Fruit fly (Drosophila melanogaster) whole organism, embryonic: ENCODE data around the gene pros.

Experiments used
- B-H1 ChIP-seq: fragments of 200-800 bp; sonication (Bioruptor generic); IDR thresholded peaks from 3 replicates; pipeline ENCODE4 v1.3.6; 2022; ENCODE audit warnings: missing biosample characterization, missing genetic modification characterization
- CG10267 ChIP-seq: fragments of 200-800 bp; sonication (Bioruptor generic); optimal IDR thresholded peaks from 2 replicates; lab custom pipeline; 2018; ENCODE audit warnings: missing biosample characterization, mild to moderate bottlenecking, missing genetic modification characterization, moderate library complexity
- CG10274 ChIP-seq: fragments of 200-800 bp; sonication (Bioruptor generic); optimal IDR thresholded peaks from 3 replicates; lab custom pipeline; 2017; ENCODE audit warnings: missing biosample characterization, mild to moderate bottlenecking, missing genetic modification characterization
- CG10462 ChIP-seq: fragments of 200-800 bp; sonication (Bioruptor generic); optimal IDR thresholded peaks from 2 replicates; lab custom pipeline; 2016; ENCODE audit warnings: missing biosample characterization, missing genetic modification characterization
- CG10543 ChIP-seq: fragments of 200-800 bp; sonication (Bioruptor generic); optimal IDR thresholded peaks from 3 replicates; lab custom pipeline; 2017; ENCODE audit warnings: missing biosample characterization, mild to moderate bottlenecking, missing genetic modification characterization, moderate library complexity
- CG10565 ChIP-seq: fragments of 200-800 bp; sonication (Bioruptor generic); optimal IDR thresholded peaks from 3 replicates; lab custom pipeline; 2016; ENCODE audit warnings: missing biosample characterization, mild to moderate bottlenecking, missing genetic modification characterization
- CG14014 ChIP-seq: fragments of 200-800 bp; sonication (Bioruptor generic); IDR thresholded peaks from 2 replicates; pipeline ENCODE4 v1.3.6; 2022; ENCODE audit warnings: missing biosample characterization, missing genetic modification characterization
- CG15011 ChIP-seq: fragments of 200-800 bp; sonication (Bioruptor generic); optimal IDR thresholded peaks from 3 replicates; lab custom pipeline; 2018; ENCODE audit warnings: missing biosample characterization, mild to moderate bottlenecking, missing genetic modification characterization
- CG15479 ChIP-seq: fragments of 200-800 bp; sonication (Bioruptor generic); optimal IDR thresholded peaks from 3 replicates; lab custom pipeline; 2019; ENCODE audit warnings: missing biosample characterization, mild to moderate bottlenecking, missing genetic modification characterization, moderate library complexity
- CG16813 ChIP-seq: fragments of 200-800 bp; sonication (Bioruptor generic); IDR thresholded peaks from 3 replicates; pipeline ENCODE4 v1.3.6; 2022; ENCODE audit warnings: missing biosample characterization, missing genetic modification characterization; ENCODE audit not compliant: partially characterized antibody
- CG31388 ChIP-seq: fragments of 200-800 bp; sonication (Bioruptor generic); optimal IDR thresholded peaks from 2 replicates; lab custom pipeline; 2016; ENCODE audit warnings: missing biosample characterization, missing genetic modification characterization
- CG4328 ChIP-seq: fragments of 200-800 bp; sonication (Bioruptor generic); optimal IDR thresholded peaks from 3 replicates; lab custom pipeline; 2017; ENCODE audit warnings: missing biosample characterization, missing genetic modification reagents, missing genetic modification characterization
- CG5245 ChIP-seq: fragments of 200-800 bp; sonication (Bioruptor generic); optimal IDR thresholded peaks from 3 replicates; lab custom pipeline; 2016; ENCODE audit warnings: missing biosample characterization, missing genetic modification characterization
- CG7372 ChIP-seq: fragments of 200-800 bp; sonication (Bioruptor generic); IDR thresholded peaks from 2 replicates; pipeline ENCODE4 v1.3.6; 2022; ENCODE audit warnings: missing biosample characterization, missing genetic modification characterization
- D ChIP-seq, 2 experiments: fragments of 200-800 bp in 1 of 2; fragments of >200 bp in 1 of 2; sonication (Bioruptor generic) in 1 of 2; optimal IDR thresholded peaks; 2 replicates in 1 of 2; 3 replicates in 1 of 2; lab custom pipeline; 2017; ENCODE audit warnings: mild to moderate bottlenecking in 1 of 2, missing biosample characterization in 1 of 2, missing genetic modification characterization in 1 of 2, missing genetic modification reagents in 1 of 2
- Deaf1 ChIP-seq: fragments of 200-800 bp; optimal IDR thresholded peaks from 3 replicates; lab custom pipeline; 2019; ENCODE audit warnings: missing biosample characterization, mild to moderate bottlenecking, missing genetic modification characterization, moderate library complexity
- H15 ChIP-seq: fragments of 200-800 bp; sonication (Bioruptor generic); IDR thresholded peaks from 3 replicates; pipeline ENCODE4 v1.3.6; 2022; ENCODE audit warnings: missing biosample characterization, missing genetic modification characterization
- Hmx ChIP-seq: fragments of 200-800 bp; sonication (Bioruptor generic); optimal IDR thresholded peaks from 2 replicates; lab custom pipeline; 2016; ENCODE audit warnings: missing biosample characterization, missing genetic modification characterization
- Hr51 ChIP-seq, 2 experiments: fragments of 200-800 bp; sonication (Bioruptor generic); optimal IDR thresholded peaks; 2 replicates in 1 of 2; 3 replicates in 1 of 2; lab custom pipeline; 2016 to 2018; ENCODE audit warnings: missing biosample characterization in 2 of 2, missing genetic modification characterization in 2 of 2, mild to moderate bottlenecking in 1 of 2, moderate library complexity in 1 of 2
- Med ChIP-seq: fragments of 200-800 bp; sonication (Bioruptor generic); peaks from one replicate; lab custom pipeline; 2016; ENCODE audit warnings: missing biosample characterization, missing genetic modification characterization, mild to moderate bottlenecking, inconsistent platforms, moderate library complexity
- Myb ChIP-seq: fragments of 200-800 bp; sonication (Bioruptor generic); optimal IDR thresholded peaks from 2 replicates; lab custom pipeline; 2016; ENCODE audit warnings: missing biosample characterization, missing genetic modification characterization
- Neu2 ChIP-seq: fragments of 200-800 bp; sonication (Bioruptor generic); optimal IDR thresholded peaks from 3 replicates; lab custom pipeline; 2016; ENCODE audit warnings: missing biosample characterization, missing genetic modification characterization, borderline replicate concordance
- Nf-YB ChIP-seq: fragments of 200-800 bp; sonication (Bioruptor generic); optimal IDR thresholded peaks from 3 replicates; lab custom pipeline; 2019; ENCODE audit warnings: missing biosample characterization, mild to moderate bottlenecking, missing genetic modification characterization, moderate library complexity
- Nf-YC ChIP-seq: fragments of 200-800 bp; optimal IDR thresholded peaks from 3 replicates; lab custom pipeline; 2019; ENCODE audit warnings: missing biosample characterization, mild to moderate bottlenecking, missing genetic modification characterization, moderate library complexity
- Xbp1 ChIP-seq: fragments of 200-800 bp; sonication (Bioruptor generic); optimal IDR thresholded peaks from 3 replicates; lab custom pipeline; 2016; ENCODE audit warnings: missing biosample characterization, mild to moderate bottlenecking, missing genetic modification characterization
- abd-A ChIP-seq: fragments of 200-800 bp; sonication (Bioruptor generic); optimal IDR thresholded peaks from 3 replicates; lab custom pipeline; 2019; ENCODE audit warnings: missing biosample characterization, mild to moderate bottlenecking, missing genetic modification characterization, moderate library complexity
- ac ChIP-seq: fragments of 200-800 bp; sonication (Bioruptor generic); optimal IDR thresholded peaks from 3 replicates; lab custom pipeline; 2017; ENCODE audit warnings: missing biosample characterization, mild to moderate bottlenecking, missing genetic modification characterization
- al ChIP-seq: fragments of 200-800 bp; sonication (Bioruptor generic); IDR thresholded peaks from 2 replicates; pipeline ENCODE4 v1.3.6; 2022; ENCODE audit warnings: missing biosample characterization, missing genetic modification characterization
- bigmax ChIP-seq: fragments of 200-800 bp; sonication (Bioruptor generic); optimal IDR thresholded peaks from 2 replicates; lab custom pipeline; 2018; ENCODE audit warnings: missing biosample characterization, mild to moderate bottlenecking, missing genetic modification characterization
- ci ChIP-seq: fragments of 200-800 bp; sonication (Bioruptor generic); IDR thresholded peaks from 3 replicates; pipeline ENCODE4 v1.3.6; 2022; ENCODE audit warnings: missing biosample characterization, missing genetic modification characterization
- crol ChIP-seq: fragments of 200-800 bp; sonication (Bioruptor generic); IDR thresholded peaks from 2 replicates; pipeline ENCODE4 v1.3.6; 2022; ENCODE audit warnings: missing biosample characterization, missing genetic modification characterization
- emc ChIP-seq: fragments of 200-800 bp; sonication (Bioruptor generic); optimal IDR thresholded peaks from 2 replicates; lab custom pipeline; 2016; ENCODE audit warnings: missing biosample characterization, missing genetic modification characterization
- ewg ChIP-seq: fragments of 200-800 bp; sonication (Bioruptor generic); optimal IDR thresholded peaks from 3 replicates; lab custom pipeline; 2017; ENCODE audit warnings: mild to moderate bottlenecking, missing biosample characterization, missing genetic modification reagents, missing genetic modification characterization
- gro ChIP-seq: fragments of 200-800 bp; sonication (Bioruptor generic); optimal IDR thresholded peaks from 2 replicates; lab custom pipeline; 2016; ENCODE audit warnings: missing biosample characterization, missing genetic modification characterization
- nerfin-1 ChIP-seq: fragments of 200-800 bp; sonication (Bioruptor generic); optimal IDR thresholded peaks from 3 replicates; lab custom pipeline; 2019; ENCODE audit warnings: missing biosample characterization, mild to moderate bottlenecking, missing genetic modification characterization, moderate library complexity
- nmo ChIP-seq: fragments of 200-800 bp; sonication (Bioruptor generic); optimal IDR thresholded peaks from 2 replicates; lab custom pipeline; 2018; ENCODE audit warnings: missing biosample characterization, mild to moderate bottlenecking, missing genetic modification characterization, moderate library complexity
- oc ChIP-seq: fragments of 200-800 bp; sonication (Bioruptor generic); optimal IDR thresholded peaks from 2 replicates; lab custom pipeline; 2018; ENCODE audit warnings: missing biosample characterization, mild to moderate bottlenecking, missing genetic modification characterization, moderate library complexity
- pros ChIP-seq: fragments of 200-800 bp; sonication (Bioruptor generic); optimal IDR thresholded peaks from 3 replicates; lab custom pipeline; 2019; ENCODE audit warnings: missing biosample characterization, mild to moderate bottlenecking, missing genetic modification characterization, moderate library complexity
- sd ChIP-seq: fragments of 200-800 bp; sonication (Bioruptor generic); optimal IDR thresholded peaks from 3 replicates; lab custom pipeline; 2018; ENCODE audit warnings: missing biosample characterization, mild to moderate bottlenecking, missing genetic modification characterization, moderate library complexity
- seq ChIP-seq: fragments of 200-800 bp; sonication (Bioruptor generic); IDR thresholded peaks from 2 replicates; pipeline ENCODE4 v1.3.6; 2022; ENCODE audit warnings: missing biosample characterization, missing genetic modification characterization
- sqz ChIP-seq: fragments of 200-800 bp; sonication (Bioruptor generic); optimal IDR thresholded peaks from 3 replicates; lab custom pipeline; 2018; ENCODE audit warnings: missing biosample characterization, mild to moderate bottlenecking, missing genetic modification characterization
- tll ChIP-seq, 2 experiments: fragments of 200-800 bp in 1 of 2; fragments of >200 bp in 1 of 2; sonication (Bioruptor generic) in 1 of 2; optimal IDR thresholded peaks; 2 replicates each; lab custom pipeline; 2017 to 2019; ENCODE audit warnings: missing biosample characterization in 2 of 2, missing genetic modification characterization in 2 of 2, mild to moderate bottlenecking in 1 of 2, moderate library complexity in 1 of 2
- twi ChIP-seq: fragments of 200-800 bp; optimal IDR thresholded peaks from 2 replicates; lab custom pipeline; 2019; ENCODE audit warnings: missing biosample characterization, mild to moderate bottlenecking, missing genetic modification characterization, moderate library complexity
- zen ChIP-seq: fragments of 200-800 bp; sonication (Bioruptor generic); optimal IDR thresholded peaks from 3 replicates; lab custom pipeline; 2018; ENCODE audit warnings: missing biosample characterization, mild to moderate bottlenecking, missing genetic modification characterization, moderate library complexity

Gene pros

DNA sequence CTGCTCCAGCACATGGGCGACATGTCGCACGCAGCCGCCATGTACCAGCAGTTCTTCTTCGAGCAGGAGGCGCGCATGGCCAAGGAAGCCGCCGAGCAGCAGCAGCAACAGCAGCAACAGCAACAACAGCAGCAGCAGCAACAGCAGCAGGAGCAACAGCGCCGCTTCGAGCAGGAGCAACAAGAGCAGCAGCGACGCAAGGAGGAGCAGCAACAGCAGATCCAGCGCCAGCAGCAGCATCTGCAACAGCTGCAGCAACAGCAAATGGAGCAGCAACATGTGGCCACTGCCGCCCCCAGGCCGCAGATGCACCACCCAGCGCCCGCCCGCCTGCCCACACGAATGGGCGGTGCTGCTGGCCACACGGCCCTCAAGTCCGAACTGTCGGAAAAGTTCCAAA, 46.9 kb downstream of the pros start (continued):
- TF ChIP-seq ewg (no peak), Hr51 (GFP tag; optimal IDR thresholded peaks at IDR 0.05; lab: Kevin White, UChicago) (no peak), CG14014 (GFP tag; lab: Robert Waterston, UW) (no peak), Xbp1 (GFP tag; lab: Kevin White, UChicago) (no peak)

DNA sequence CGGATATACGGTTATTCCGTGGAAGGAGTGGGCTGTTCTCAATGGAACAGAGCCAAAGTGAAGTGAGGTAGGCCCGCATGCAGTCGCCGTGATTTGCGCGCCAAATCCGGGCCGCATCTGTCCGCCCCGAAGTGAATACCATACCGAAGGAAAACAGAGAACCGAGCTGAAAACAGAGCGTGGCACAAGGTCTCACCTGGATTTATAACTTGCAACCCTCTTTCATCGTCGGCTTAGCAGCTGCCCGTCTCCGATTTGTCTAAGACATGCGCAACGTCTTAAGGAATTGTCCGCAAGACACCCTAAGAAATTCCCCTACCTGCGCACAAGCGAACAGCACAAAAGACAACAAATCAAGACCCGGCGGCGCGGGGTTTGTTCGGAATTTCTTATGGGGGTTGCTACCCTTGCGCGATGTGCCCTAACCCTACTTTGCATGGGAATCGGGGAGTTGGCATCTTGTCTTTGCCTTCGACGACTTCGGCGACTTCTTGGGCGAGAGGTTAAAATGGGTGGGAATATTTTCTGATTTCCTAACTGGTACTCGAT, 50.4 kb downstream of the pros start:
- TF ChIP-seq Nf-YC (tag; lab: Kevin White, UChicago) (peak; percentile 87), D (optimal IDR thresholded peaks at IDR 0.05; lab: Kevin White, UChicago) (peak; percentile 17), D (GFP tag; optimal IDR thresholded peaks at IDR 0.05; lab: Kevin White, UChicago) (no peak), sd (peak; percentile 32), Med (no peak), CG10267 (no peak), Deaf1 (peak; percentile 68), B-H1 (no peak), CG10462 (no peak), Nf-YB (GFP tag; lab: Kevin White, UChicago) (peak; percentile 82), emc (GFP tag; lab: Kevin White, UChicago) (no peak), gro (GFP tag; lab: Kevin White, UChicago) (no peak), sqz (peak; percentile 43), CG15011 (GFP tag; lab: Kevin White, UChicago) (no peak), twi (tag; lab: Kevin White, UChicago) (peak; percentile 65), H15 (no peak), pros (GFP tag; lab: Kevin White, UChicago) (peak; percentile 100), CG31388 (GFP tag; lab: Kevin White, UChicago) (no peak), CG16813 (no peak), bigmax (peak; percentile 41), CG10543 (GFP tag; lab: Kevin White, UChicago) (no peak), nmo (GFP tag; lab: Kevin White, UChicago) (no peak), oc (tag; lab: Kevin White, UChicago) (peak; percentile 16), ci (GFP tag; lab: Robert Waterston, UW) (0 out of 3 replicates have a peak, but pooled peaks have one; percentile 33), zen (no peak), CG7372 (GFP tag; lab: Robert Waterston, UW) (no peak), nerfin-1 (tag; lab: Kevin White, UChicago) (peak; percentile 11), ewg (peak; percentile 66), tll (GFP tag; optimal IDR thresholded peaks at IDR 0.05; lab: Kevin White, UChicago) (peak in 1 of 2 experiments; percentile 76), Neu2 (GFP tag; lab: Kevin White, UChicago) (no peak), CG10274 (GFP tag; lab: Kevin White, UChicago) (no peak), CG10565 (GFP tag; lab: Kevin White, UChicago) (no peak), al (GFP tag; lab: Robert Waterston, UW) (no peak), Hmx (GFP tag; lab: Kevin White, UChicago) (no peak), CG5245 (GFP tag; lab: Kevin White, UChicago) (no peak), CG15479 (peak; percentile 74), ac (GFP tag; lab: Kevin White, UChicago) (peak; percentile 66), abd-A (no peak), CG4328 (GFP tag; lab: Kevin White, UChicago) (no peak), Myb (GFP tag; lab: Kevin White, UChicago) (no peak), seq (peak; percentile 35; the same call in 1 of the 2 replicates), crol (GFP tag; lab: Robert Waterston, UW) (0 out of 2 replicates have a peak, but pooled peaks have one; percentile 10)
